Worm (Caenorhabditis elegans) whole organism, L4 larva: ENCODE results near the gene F40F8.4.

Source experiments
- F26F4.8 ChIP-seq: fragments of 200-800 bp; sonication (Bioruptor generic); conservative IDR thresholded peaks from 2 replicates; pipeline ENCODE4 v1.3.6; 2022; ENCODE audit warnings: missing genetic modification characterization, missing compliant biosample characterization
- F49E8.2 ChIP-seq: sonication (generic microtip); optimal IDR thresholded peaks from 2 replicates; lab custom pipeline; 2016; ENCODE audit warnings: missing compliant biosample characterization, mild to moderate bottlenecking, missing genetic modification characterization, borderline replicate concordance
- T20F7.1 ChIP-seq: fragments of 200-800 bp; sonication (Bioruptor generic); optimal IDR thresholded peaks from 2 replicates; lab custom pipeline; 2018; ENCODE audit warnings: mild to moderate bottlenecking, missing genetic modification characterization, missing compliant biosample characterization
- Y105C5A.15 ChIP-seq: fragments of 200-800 bp; sonication (Bioruptor generic); IDR thresholded peaks from 2 replicates; pipeline ENCODE4 v1.3.6; 2022; ENCODE audit warnings: missing genetic modification characterization, missing compliant biosample characterization
- Y5F2A.4 ChIP-seq: fragments of 200-800 bp; sonication (Bioruptor generic); optimal IDR thresholded peaks from 2 replicates; lab custom pipeline; 2018; ENCODE audit warnings: mild to moderate bottlenecking, missing genetic modification characterization, missing compliant biosample characterization
- Y75B8A.6 ChIP-seq: fragments of 200-800 bp; sonication (Bioruptor generic); IDR thresholded peaks from 2 replicates; pipeline ENCODE4 v1.3.6; 2022; ENCODE audit warnings: missing genetic modification reagents, missing genetic modification characterization, missing compliant biosample characterization
- ZK337.2 ChIP-seq: fragments of 200-800 bp; sonication (Bioruptor generic); IDR thresholded peaks from 2 replicates; pipeline ENCODE4 v1.3.6; 2022; ENCODE audit warnings: missing genetic modification reagents, missing genetic modification characterization, missing compliant biosample characterization
- aha-1 ChIP-seq: fragments of 150-350 bp; peaks from one replicate; lab custom pipeline; 2014; ENCODE audit warnings: missing biosample characterization, missing genetic modification characterization
- aly-2 ChIP-seq: sonication (generic microtip); optimal IDR thresholded peaks from 2 replicates; lab custom pipeline; 2018; ENCODE audit warnings: missing biosample characterization, missing genetic modification characterization
- attf-4 ChIP-seq: sonication (generic microtip); optimal IDR thresholded peaks from 3 replicates; lab custom pipeline; 2017; ENCODE audit warnings: missing biosample characterization, missing genetic modification characterization
- ceh-28 ChIP-seq: fragments of 150-350 bp; optimal IDR thresholded peaks from 2 replicates; lab custom pipeline; 2014; ENCODE audit warnings: missing biosample characterization, missing genetic modification reagents, missing genetic modification characterization
- ceh-32 ChIP-seq: sonication (generic microtip); optimal IDR thresholded peaks from 2 replicates; lab custom pipeline; 2016; ENCODE audit warnings: mild to moderate bottlenecking, missing genetic modification characterization, missing compliant biosample characterization; ENCODE audit not compliant: poor library complexity
- ceh-44 ChIP-seq: fragments of 200-800 bp; sonication (Bioruptor generic); IDR thresholded peaks from 2 replicates; pipeline ENCODE4 v1.3.6; 2022; ENCODE audit warnings: missing genetic modification reagents, missing genetic modification characterization, missing compliant biosample characterization
- ces-1 ChIP-seq: fragments of 150-350 bp; sonication (generic microtip); optimal IDR thresholded peaks from 4 replicates; lab custom pipeline; 2014; ENCODE audit warnings: missing biosample characterization, missing genetic modification reagents, missing genetic modification characterization
- ctbp-1 ChIP-seq: fragments of 200-800 bp; sonication (Bioruptor generic); IDR thresholded peaks from 2 replicates; pipeline ENCODE4 v1.3.6; 2022; ENCODE audit warnings: missing genetic modification reagents, missing genetic modification characterization, missing compliant biosample characterization
- daf-12 ChIP-seq: fragments of 150-350 bp; optimal IDR thresholded peaks from 2 replicates; lab custom pipeline; 2014; ENCODE audit warnings: missing biosample characterization, missing genetic modification reagents, missing genetic modification characterization
- dmd-6 ChIP-seq: fragments of 200-800 bp; sonication (Bioruptor generic); IDR thresholded peaks from 2 replicates; pipeline ENCODE4 v1.3.6; 2022; ENCODE audit warnings: missing genetic modification reagents, missing genetic modification characterization, missing compliant biosample characterization
- dmd-9 ChIP-seq: fragments of 200-800 bp; sonication (Bioruptor generic); IDR thresholded peaks from 2 replicates; pipeline ENCODE4 v1.3.6; 2022; ENCODE audit warnings: missing genetic modification reagents, missing genetic modification characterization, missing compliant biosample characterization
- egl-27 ChIP-seq: sonication (generic microtip); optimal IDR thresholded peaks from 3 replicates; lab custom pipeline; 2017; ENCODE audit warnings: missing biosample characterization, missing genetic modification reagents, missing genetic modification characterization
- fos-1 ChIP-seq: fragments of 150-350 bp; optimal IDR thresholded peaks from 2 replicates; lab custom pipeline; 2014; ENCODE audit warnings: missing biosample characterization, missing genetic modification characterization
- hlh-11 ChIP-seq: fragments of 200-800 bp; sonication (Bioruptor generic); optimal IDR thresholded peaks from 2 replicates; lab custom pipeline; 2018; ENCODE audit warnings: mild to moderate bottlenecking, missing genetic modification characterization, missing compliant biosample characterization
- jun-1 ChIP-seq: fragments of 150-350 bp; optimal IDR thresholded peaks from 2 replicates; lab custom pipeline; 2014; ENCODE audit warnings: missing biosample characterization, missing genetic modification reagents, missing genetic modification characterization
- lim-7 ChIP-seq: fragments of 200-800 bp; sonication (Bioruptor generic); IDR thresholded peaks from 2 replicates; pipeline ENCODE4 v1.3.6; 2022; ENCODE audit warnings: missing genetic modification characterization, missing compliant biosample characterization
- lin-15B ChIP-seq: fragments of 150-350 bp; sonication (generic microtip); optimal IDR thresholded peaks from 3 replicates; lab custom pipeline; 2014; ENCODE audit warnings: missing biosample characterization, missing genetic modification characterization
- lin-29 ChIP-seq: fragments of 200-800 bp; sonication (Bioruptor generic); IDR thresholded peaks from 2 replicates; pipeline ENCODE4 v1.3.6; 2022; ENCODE audit warnings: missing genetic modification reagents, missing genetic modification characterization, missing compliant biosample characterization
- lin-38 ChIP-seq: fragments of 200-800 bp; sonication (Bioruptor generic); IDR thresholded peaks from 2 replicates; pipeline ENCODE4 v1.3.6; 2022; ENCODE audit warnings: missing genetic modification reagents, missing genetic modification characterization, missing compliant biosample characterization
- lin-39 ChIP-seq: fragments of 150-350 bp; optimal IDR thresholded peaks from 2 replicates; lab custom pipeline; 2014; ENCODE audit warnings: missing biosample characterization, missing genetic modification reagents, missing genetic modification characterization
- madf-9 ChIP-seq: fragments of 200-800 bp; sonication (Bioruptor generic); conservative IDR thresholded peaks from 2 replicates; pipeline ENCODE4 v1.3.6; 2022; ENCODE audit warnings: missing genetic modification reagents, missing genetic modification characterization, missing compliant biosample characterization
- mep-1 ChIP-seq: fragments of 150-350 bp; sonication (generic microtip); optimal IDR thresholded peaks from 3 replicates; lab custom pipeline; 2014; ENCODE audit warnings: missing biosample characterization, missing genetic modification characterization
- mxl-3 ChIP-seq: fragments of 200-800 bp; sonication (Bioruptor generic); optimal IDR thresholded peaks from 2 replicates; lab custom pipeline; 2018; ENCODE audit warnings: mild to moderate bottlenecking, missing genetic modification characterization, missing compliant biosample characterization
- nhr-102 ChIP-seq: sonication (generic microtip); optimal IDR thresholded peaks from 2 replicates; lab custom pipeline; 2016; ENCODE audit warnings: mild to moderate bottlenecking, missing genetic modification characterization, moderate library complexity, missing compliant biosample characterization
- nhr-28 ChIP-seq: fragments of 150-350 bp; optimal IDR thresholded peaks from 2 replicates; lab custom pipeline; 2014; ENCODE audit warnings: missing biosample characterization, missing genetic modification characterization
- pha-4 ChIP-seq, 2 experiments: fragments of 150-350 bp in 1 of 2; fragments of 200-800 bp in 1 of 2; sonication (Bioruptor generic) in 1 of 2; IDR thresholded peaks in 1 of 2; optimal IDR thresholded peaks in 1 of 2; 2 replicates each; pipeline versions ENCODE4 v1.3.6 to Lab custom; 2014 to 2022; ENCODE audit warnings: missing genetic modification characterization in 2 of 2, missing genetic modification reagents in 2 of 2, missing biosample characterization in 1 of 2, missing compliant biosample characterization in 1 of 2
- pqm-1 ChIP-seq: sonication (generic microtip); optimal IDR thresholded peaks from 2 replicates; lab custom pipeline; 2017; ENCODE audit warnings: missing biosample characterization, missing genetic modification characterization
- set-16 ChIP-seq: fragments of 200-800 bp; sonication (Bioruptor generic); IDR thresholded peaks from 2 replicates; pipeline ENCODE4 v1.3.6; 2022; ENCODE audit warnings: missing genetic modification reagents, missing genetic modification characterization, missing compliant biosample characterization
- spr-3 ChIP-seq: fragments of 200-800 bp; sonication (Bioruptor generic); optimal IDR thresholded peaks from 2 replicates; lab custom pipeline; 2018; ENCODE audit warnings: mild to moderate bottlenecking, missing genetic modification characterization, missing compliant biosample characterization
- unc-39 ChIP-seq: sonication (generic microtip); optimal IDR thresholded peaks from 2 replicates; lab custom pipeline; 2017; ENCODE audit warnings: missing biosample characterization, missing genetic modification characterization
- unc-62 ChIP-seq, 3 experiments: fragments of 150-350 bp in 1 of 3; sonication (generic microtip); optimal IDR thresholded peaks in 2 of 3; peaks in 1 of 3; 1 replicate in 1 of 3; 2 replicates in 2 of 3; lab custom pipeline; 2014 to 2017; ENCODE audit warnings: missing biosample characterization in 3 of 3, missing genetic modification characterization in 3 of 3, missing genetic modification reagents in 3 of 3, missing genotype in 1 of 3
- vab-7 ChIP-seq: fragments of 200-800 bp; sonication (Bioruptor generic); IDR thresholded peaks from 2 replicates; pipeline ENCODE4 v1.3.6; 2022; ENCODE audit warnings: missing genetic modification reagents, missing genetic modification characterization, missing compliant biosample characterization
- zfp-2 ChIP-seq: sonication (generic microtip); optimal IDR thresholded peaks from 2 replicates; lab custom pipeline; 2016; ENCODE audit warnings: mild to moderate bottlenecking, missing genetic modification characterization, missing compliant biosample characterization
- zfp-3 ChIP-seq: fragments of 200-800 bp; sonication (Bioruptor generic); conservative IDR thresholded peaks from 2 replicates; pipeline ENCODE4 v1.3.6; 2022; ENCODE audit warnings: missing genetic modification reagents, missing genetic modification characterization, missing compliant biosample characterization
- zip-11 ChIP-seq: fragments of 200-800 bp; sonication (Bioruptor generic); IDR thresholded peaks from 2 replicates; pipeline ENCODE4 v1.3.6; 2022; ENCODE audit warnings: missing genetic modification characterization, missing compliant biosample characterization
- zip-2 ChIP-seq: fragments of 150-350 bp; optimal IDR thresholded peaks from 2 replicates; lab custom pipeline; 2014; ENCODE audit warnings: missing biosample characterization, missing genetic modification characterization
- ztf-7 ChIP-seq: fragments of 150-350 bp; optimal IDR thresholded peaks from 2 replicates; lab custom pipeline; 2014; ENCODE audit warnings: missing biosample characterization, missing genetic modification characterization

Gene F40F8.4

DNA sequence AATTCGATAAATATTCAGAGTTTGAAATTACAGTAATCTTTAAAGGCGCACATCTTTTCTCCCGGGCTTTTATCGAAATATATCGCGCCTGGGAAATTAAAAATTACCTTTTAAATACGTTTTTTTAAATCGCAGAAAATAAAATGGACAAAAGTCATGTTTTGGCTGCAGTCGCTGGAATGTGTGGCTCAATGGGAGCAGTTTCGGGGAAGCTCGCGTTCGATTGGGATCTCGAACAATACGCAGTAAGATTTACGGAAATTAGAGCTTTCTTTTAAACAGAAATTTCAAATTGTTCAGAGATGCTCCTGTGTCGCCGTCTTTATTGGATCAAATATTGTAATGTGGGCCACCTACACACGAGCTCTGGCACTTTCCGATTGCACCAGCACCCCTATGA lies 10.5 kb downstream of the F40F8.4 start, which contains the start of gene F40F8.12:
Gene F40F8.12, plus strand, starts transcription at position 301 of the 400 bp plus-strand sequence.
- TF ChIP-seq Y5F2A.4 (GFP tag; lab: Kevin White, UChicago): no peak
- TF ChIP-seq nhr-28 (tag; lab: Kevin White, UChicago): no peak
- no peak for TF ChIP-seq aha-1
- TF ChIP-seq pqm-1 (tag; lab: Kevin White, UChicago): no peak
- TF ChIP-seq lin-39 (tag; lab: Kevin White, UChicago): no peak
- no peak for TF ChIP-seq dmd-9 (GFP tag; lab: Robert Waterston, UW)
- no peak for TF ChIP-seq lin-15B (tag; lab: Kevin White, UChicago)
- no peak for TF ChIP-seq ces-1 (GFP tag; lab: Kevin White, UChicago)
- no peak for TF ChIP-seq F26F4.8
- TF ChIP-seq zfp-2 (tag; lab: Kevin White, UChicago): no peak
- no peak for TF ChIP-seq mep-1 (tag; lab: Kevin White, UChicago)

- TF ChIP-seq mxl-3 (GFP tag; lab: Kevin White, UChicago) (no peak), unc-62 (GFP tag; optimal IDR thresholded peaks at IDR 0.05 in 1 of 2; lab: Kevin White, UChicago) (no peak), unc-62 (tag; optimal IDR thresholded peaks at IDR 0.05; lab: Kevin White, UChicago) (no peak), madf-9 (no peak), daf-12 (tag; lab: Kevin White, UChicago) (no peak), jun-1 (tag; lab: Kevin White, UChicago) (no peak), lin-39 (tag; lab: Kevin White, UChicago) (no peak), ceh-32 (tag; lab: Kevin White, UChicago) (no peak), vab-7 (GFP tag; lab: Robert Waterston, UW) (no peak), ctbp-1 (GFP tag; lab: Robert Waterston, UW) (no peak)
These were observed 11.1 kb downstream of the F40F8.4 start, which contains the start of gene F40F8.3 for ce11 chrII:11128989-11129388. Gene F40F8.3, plus strand, starts transcription at chrII:11129289.

- TF ChIP-seq lin-29 (GFP tag; lab: Robert Waterston, UW) (no peak), ctbp-1 (GFP tag; lab: Robert Waterston, UW) (no peak), set-16 (GFP tag; lab: Robert Waterston, UW) (no peak), F49E8.2 (tag; lab: Kevin White, UChicago) (no peak), zip-11 (no peak), lim-7 (GFP tag; lab: Robert Waterston, UW) (no peak)
- TF ChIP-seq, all 104 proteins: peak for 0
These were observed 12.7 kb downstream of the F40F8.4 start, which contains the start of gene F40F8.1 for ce11 chrII:11127364-11127763. Gene F40F8.1, plus strand, starts transcription at chrII:11127664.

- TF ChIP-seq pqm-1 (tag; lab: Kevin White, UChicago) (no peak), lin-15B (tag; lab: Kevin White, UChicago) (no peak), fos-1 (tag; lab: Kevin White, UChicago) (no peak), ztf-7 (tag; lab: Kevin White, UChicago) (no peak), spr-3 (GFP tag; lab: Kevin White, UChicago) (no peak), aly-2 (tag; lab: Kevin White, UChicago) (no peak), hlh-11 (tag; lab: Kevin White, UChicago) (peak; percentile 57), lin-38 (GFP tag; lab: Robert Waterston, UW) (peak; percentile 70), zip-2 (tag; lab: Kevin White, UChicago) (no peak), zfp-3 (GFP tag; lab: Robert Waterston, UW) (no peak), Y5F2A.4 (GFP tag; lab: Kevin White, UChicago) (no peak), ceh-28 (tag; lab: Kevin White, UChicago) (no peak), ZK337.2 (GFP tag; lab: Robert Waterston, UW) (no peak), nhr-102 (tag; lab: Kevin White, UChicago) (no peak), dmd-6 (GFP tag; lab: Robert Waterston, UW) (peak; percentile 25; the same call in 1 of the 2 replicates), unc-39 (tag; lab: Kevin White, UChicago) (no peak), Y105C5A.15 (GFP tag; lab: Robert Waterston, UW) (no peak), ceh-44 (no peak), pha-4 (GFP tag; IDR thresholded peaks at IDR 0.05; lab: Robert Waterston, UW) (no peak), pha-4 (tag; optimal IDR thresholded peaks at IDR 0.05; lab: Kevin White, UChicago) (no peak), attf-4 (no peak), zip-11 (no peak), Y75B8A.6 (GFP tag; lab: Robert Waterston, UW) (no peak), T20F7.1 (GFP tag; lab: Kevin White, UChicago) (no peak), egl-27 (tag; lab: Kevin White, UChicago) (no peak)
These were observed 13.6 kb downstream of the F40F8.4 start, which contains the start of the genes rps-9 and lsm-1 for ce11 chrII:11126312-11127000. Gene rps-9, minus strand, starts transcription at chrII:11126362. Gene lsm-1, plus strand, starts transcription at chrII:11126950.
